Worm (Caenorhabditis elegans) whole organism, L3 larva: ENCODE data around the gene pmp-3.

Experiments
- ZK546.5 ChIP-seq: sonication (generic microtip); optimal IDR thresholded peaks from 2 replicates; lab custom pipeline; 2017; ENCODE audit warnings: missing biosample characterization, missing genetic modification characterization
- aly-2 ChIP-seq: fragments of 150-350 bp; optimal IDR thresholded peaks from 2 replicates; lab custom pipeline; 2014; ENCODE audit warnings: missing biosample characterization, missing genetic modification characterization
- ceh-82 ChIP-seq: fragments of 150-350 bp; optimal IDR thresholded peaks from 2 replicates; lab custom pipeline; 2014; ENCODE audit warnings: missing biosample characterization, missing genetic modification characterization
- eor-1 ChIP-seq, 2 experiments: fragments of 150-350 bp; optimal IDR thresholded peaks; 2 replicates each; lab custom pipeline; 2014 to 2018; ENCODE audit warnings: missing biosample characterization in 2 of 2, missing genetic modification characterization in 2 of 2
- jun-1 ChIP-seq: fragments of 150-350 bp; optimal IDR thresholded peaks from 2 replicates; lab custom pipeline; 2014; ENCODE audit warnings: missing biosample characterization, missing genetic modification reagents, missing genetic modification characterization
- nhr-25 ChIP-seq: sonication (generic microtip); optimal IDR thresholded peaks from 2 replicates; lab custom pipeline; 2017; ENCODE audit warnings: missing biosample characterization, missing genetic modification characterization
- nhr-76 ChIP-seq: fragments of 150-350 bp; sonication (generic microtip); optimal IDR thresholded peaks from 5 replicates; lab custom pipeline; 2014; ENCODE audit warnings: missing biosample characterization, missing genetic modification characterization
- skn-1 ChIP-seq: fragments of 150-350 bp; optimal IDR thresholded peaks from 2 replicates; lab custom pipeline; 2014; ENCODE audit warnings: missing biosample characterization, missing genetic modification characterization
- unc-39 ChIP-seq: sonication (generic microtip); optimal IDR thresholded peaks from 4 replicates; lab custom pipeline; 2017; ENCODE audit warnings: missing biosample characterization, missing genetic modification characterization
- unc-62 ChIP-seq: fragments of 150-350 bp; sonication (generic microtip); optimal IDR thresholded peaks from 4 replicates; lab custom pipeline; 2014; ENCODE audit warnings: missing biosample characterization, missing genetic modification reagents, missing genetic modification characterization
- zag-1 ChIP-seq: fragments of 150-350 bp; optimal IDR thresholded peaks from 2 replicates; lab custom pipeline; 2014; ENCODE audit warnings: missing biosample characterization, missing genetic modification characterization
- ztf-11 ChIP-seq: fragments of 150-350 bp; optimal IDR thresholded peaks from 2 replicates; lab custom pipeline; 2014; ENCODE audit warnings: missing biosample characterization, missing genetic modification characterization

DNA sequence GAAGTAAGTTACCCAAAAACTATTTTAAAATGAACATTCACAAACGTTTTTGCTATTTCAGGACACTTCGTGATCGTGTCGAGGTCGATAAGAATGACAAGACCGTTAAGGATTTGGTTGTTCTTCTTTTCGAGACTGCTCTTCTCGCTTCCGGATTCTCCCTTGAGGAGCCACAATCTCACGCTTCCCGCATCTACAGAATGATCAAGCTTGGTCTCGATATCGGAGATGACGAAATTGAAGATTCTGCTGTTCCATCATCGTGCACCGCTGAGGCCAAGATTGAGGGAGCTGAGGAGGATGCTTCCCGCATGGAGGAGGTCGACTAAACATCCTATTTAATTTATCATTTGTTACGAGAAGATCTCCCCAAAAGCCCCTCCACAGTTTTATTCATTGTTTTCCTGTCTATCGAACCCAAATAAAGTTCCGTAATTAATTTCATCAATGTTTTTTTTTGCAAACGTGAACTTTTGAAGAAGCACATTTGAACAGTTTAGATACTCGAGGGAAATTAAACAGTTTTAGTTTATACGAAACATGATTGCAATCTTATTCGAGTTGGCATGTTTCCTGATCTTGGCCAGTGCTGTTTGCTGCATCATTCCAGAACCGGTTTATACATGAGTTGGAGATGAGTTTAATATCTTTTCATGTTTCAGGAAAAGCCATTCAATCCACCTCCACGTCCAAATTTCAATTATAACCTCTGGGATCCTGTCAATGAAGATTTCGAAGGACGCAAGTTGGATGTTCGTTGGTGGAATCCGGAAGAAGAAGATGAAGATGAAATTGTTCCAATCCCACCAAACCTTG is 41.8 kb downstream of the pmp-3 start, which contains the start of gene C47E8.11:
- TF ChIP-seq ztf-11 (tag; lab: Kevin White, UChicago): no peak
- no peak for TF ChIP-seq unc-62
- TF ChIP-seq jun-1 (tag; lab: Kevin White, UChicago): no peak
- TF ChIP-seq ZK546.5 (tag; lab: Kevin White, UChicago): no peak
- TF ChIP-seq aly-2: no peak
- no peak for TF ChIP-seq zag-1 (tag; lab: Kevin White, UChicago)
- TF ChIP-seq unc-39 (tag; lab: Kevin White, UChicago): no peak
- TF ChIP-seq nhr-25 (tag; lab: Kevin White, UChicago): peak; percentile 89
- no peak for TF ChIP-seq ceh-82 (tag; lab: Kevin White, UChicago)
- no peak for TF ChIP-seq eor-1 (tag; optimal IDR thresholded peaks at IDR 0.05; lab: Kevin White, UChicago)
- no peak for TF ChIP-seq skn-1 (tag; lab: Kevin White, UChicago)
- no peak for TF ChIP-seq nhr-76 (tag; lab: Kevin White, UChicago)
